Worm (Caenorhabditis elegans) whole organism, L1 larva: ENCODE results near the gene nhr-88.
A peak's percentile ranks its signal among the peaks of the same experiment; 100 is the strongest.

Source experiments
- C16A3.4 ChIP-seq: fragments of 150-350 bp; optimal IDR thresholded peaks from 2 replicates; lab custom pipeline; 2014; ENCODE audit warnings: missing biosample characterization, missing genetic modification characterization
- F16B12.6 ChIP-seq: fragments of 150-350 bp; optimal IDR thresholded peaks from 2 replicates; lab custom pipeline; 2014; ENCODE audit warnings: missing biosample characterization, missing genetic modification characterization
- aha-1 ChIP-seq: fragments of 150-350 bp; optimal IDR thresholded peaks from 2 replicates; lab custom pipeline; 2014; ENCODE audit warnings: missing biosample characterization, missing genetic modification characterization
- alr-1 ChIP-seq: fragments of 200-800 bp; sonication (Bioruptor generic); optimal IDR thresholded peaks from 2 replicates; lab custom pipeline; 2018; ENCODE audit warnings: borderline replicate concordance, mild to moderate bottlenecking, missing genetic modification characterization, missing compliant biosample characterization
- ama-1 ChIP-seq: fragments of 150-350 bp; optimal IDR thresholded peaks from 2 replicates; lab custom pipeline; 2014
- blmp-1 ChIP-seq: fragments of 150-350 bp; optimal IDR thresholded peaks from 2 replicates; lab custom pipeline; 2014; ENCODE audit warnings: missing biosample characterization, missing genetic modification characterization
- ceh-8 ChIP-seq: fragments of 200-800 bp; sonication (Bioruptor generic); optimal IDR thresholded peaks from 2 replicates; lab custom pipeline; 2018; ENCODE audit warnings: mild to moderate bottlenecking, missing genetic modification characterization, moderate library complexity, missing compliant biosample characterization
- ceh-82 ChIP-seq, 3 experiments: fragments of 150-350 bp in 1 of 3; sonication (generic microtip) in 2 of 3; optimal IDR thresholded peaks; 2 replicates each; lab custom pipeline; 2014 to 2017; ENCODE audit warnings: missing biosample characterization in 3 of 3, missing genetic modification characterization in 3 of 3
- ceh-88 ChIP-seq: fragments of 200-800 bp; sonication (Bioruptor generic); IDR thresholded peaks from 2 replicates; pipeline ENCODE4 v1.3.6; 2022; ENCODE audit warnings: missing genetic modification characterization, missing compliant biosample characterization
- ces-1 ChIP-seq: fragments of 150-350 bp; optimal IDR thresholded peaks from 2 replicates; lab custom pipeline; 2014; ENCODE audit warnings: missing biosample characterization, missing genetic modification reagents, missing genetic modification characterization
- dpl-1 ChIP-seq, 3 experiments: fragments of 150-350 bp in 2 of 3; sonication (generic microtip) in 1 of 3; optimal IDR thresholded peaks; 2 replicates each; lab custom pipeline; 2014 to 2017; ENCODE audit warnings: missing biosample characterization in 3 of 3, missing genetic modification characterization in 3 of 3, missing genetic modification reagents in 3 of 3
- efl-1 ChIP-seq, 4 experiments: fragments of 150-350 bp; optimal IDR thresholded peaks in 3 of 4; peaks in 1 of 4; 1 replicate in 1 of 4; 2 replicates in 3 of 4; lab custom pipeline; 2014; ENCODE audit warnings: missing biosample characterization in 2 of 4, missing genetic modification characterization in 2 of 4, missing genetic modification reagents in 2 of 4
- efl-3 ChIP-seq: fragments of 200-800 bp; sonication (Bioruptor generic); optimal IDR thresholded peaks from 2 replicates; lab custom pipeline; 2018; ENCODE audit warnings: mild to moderate bottlenecking, missing genetic modification characterization, missing compliant biosample characterization
- egl-13 ChIP-seq: sonication (generic microtip); optimal IDR thresholded peaks from 2 replicates; lab custom pipeline; 2016; ENCODE audit warnings: missing genotype, missing genetic modification reagents, missing genetic modification characterization, missing compliant biosample characterization
- fkh-10 ChIP-seq: sonication (generic microtip); optimal IDR thresholded peaks from 2 replicates; lab custom pipeline; 2017; ENCODE audit warnings: missing biosample characterization, missing genetic modification reagents, missing genetic modification characterization
- fkh-4 ChIP-seq: sonication (generic microtip); optimal IDR thresholded peaks from 2 replicates; lab custom pipeline; 2016; ENCODE audit warnings: missing compliant biosample characterization, missing genetic modification characterization, borderline replicate concordance
- fkh-8 ChIP-seq: sonication (generic microtip); optimal IDR thresholded peaks from 2 replicates; lab custom pipeline; 2016; ENCODE audit warnings: mild to moderate bottlenecking, missing genetic modification characterization, missing compliant biosample characterization
- fos-1 ChIP-seq: fragments of 150-350 bp; optimal IDR thresholded peaks from 2 replicates; lab custom pipeline; 2014; ENCODE audit warnings: missing biosample characterization, missing genetic modification characterization
- hlh-17 ChIP-seq: fragments of 200-800 bp; sonication (Bioruptor generic); optimal IDR thresholded peaks from 2 replicates; lab custom pipeline; 2018; ENCODE audit warnings: missing genetic modification characterization, mild to moderate bottlenecking, missing compliant biosample characterization, moderate library complexity, borderline replicate concordance
- hpl-2 ChIP-seq: fragments of 150-350 bp; optimal IDR thresholded peaks from 2 replicates; lab custom pipeline; 2014; ENCODE audit warnings: missing biosample characterization, missing genetic modification reagents, missing genetic modification characterization
- irx-1 ChIP-seq: sonication (generic microtip); optimal IDR thresholded peaks from 2 replicates; lab custom pipeline; 2016; ENCODE audit warnings: missing genetic modification characterization, missing compliant biosample characterization
- isw-1 ChIP-seq: fragments of 200-800 bp; sonication (Bioruptor generic); IDR thresholded peaks from 2 replicates; pipeline ENCODE4 v1.3.6; 2022; ENCODE audit warnings: missing genetic modification characterization, missing compliant biosample characterization
- lin-14 ChIP-seq: fragments of 200-800 bp; sonication (Bioruptor generic); optimal IDR thresholded peaks from 2 replicates; lab custom pipeline; 2018; ENCODE audit warnings: mild to moderate bottlenecking, missing genetic modification characterization, moderate library complexity, missing compliant biosample characterization
- lin-35 ChIP-seq, 2 experiments: fragments of 150-350 bp; optimal IDR thresholded peaks; 2 replicates each; lab custom pipeline; 2014; ENCODE audit warnings: missing biosample characterization in 2 of 2, missing genetic modification characterization in 2 of 2, missing genetic modification reagents in 2 of 2
- lin-39 ChIP-seq: fragments of 150-350 bp; optimal IDR thresholded peaks from 2 replicates; lab custom pipeline; 2014; ENCODE audit warnings: missing biosample characterization, missing genetic modification reagents, missing genetic modification characterization
- mab-9 ChIP-seq: fragments of 200-800 bp; sonication (Bioruptor generic); IDR thresholded peaks from 2 replicates; pipeline ENCODE4 v1.3.6; 2022; ENCODE audit warnings: missing genetic modification reagents, missing genetic modification characterization, missing compliant biosample characterization
- mef-2 ChIP-seq: fragments of 150-350 bp; optimal IDR thresholded peaks from 2 replicates; lab custom pipeline; 2014; ENCODE audit warnings: missing biosample characterization, missing genetic modification characterization
- mep-1 ChIP-seq: fragments of 150-350 bp; optimal IDR thresholded peaks from 2 replicates; lab custom pipeline; 2014; ENCODE audit warnings: missing biosample characterization, missing genetic modification characterization
- nhr-11 ChIP-seq: fragments of 150-350 bp; optimal IDR thresholded peaks from 2 replicates; lab custom pipeline; 2014; ENCODE audit warnings: missing biosample characterization, missing genetic modification characterization
- nhr-12 ChIP-seq: sonication (generic microtip); optimal IDR thresholded peaks from 2 replicates; lab custom pipeline; 2017; ENCODE audit warnings: missing biosample characterization, missing genetic modification characterization
- nhr-19 ChIP-seq: fragments of 200-800 bp; sonication (Bioruptor generic); conservative IDR thresholded peaks from 2 replicates; pipeline ENCODE4 v1.3.6; 2022; ENCODE audit warnings: missing genetic modification characterization, missing compliant biosample characterization
- nhr-20 ChIP-seq: sonication (generic microtip); optimal IDR thresholded peaks from 2 replicates; lab custom pipeline; 2016; ENCODE audit warnings: mild to moderate bottlenecking, missing genetic modification characterization, missing compliant biosample characterization
- nhr-237 ChIP-seq: fragments of 150-350 bp; optimal IDR thresholded peaks from 2 replicates; lab custom pipeline; 2014; ENCODE audit warnings: missing biosample characterization, missing genetic modification characterization
- nhr-28 ChIP-seq: fragments of 150-350 bp; optimal IDR thresholded peaks from 2 replicates; lab custom pipeline; 2014; ENCODE audit warnings: missing biosample characterization, missing genetic modification characterization
- nhr-71 ChIP-seq: sonication (generic microtip); optimal IDR thresholded peaks from 2 replicates; lab custom pipeline; 2016; ENCODE audit warnings: mild to moderate bottlenecking, missing genetic modification characterization, moderate library complexity, missing compliant biosample characterization
- nhr-77 ChIP-seq: fragments of 150-350 bp; optimal IDR thresholded peaks from 2 replicates; lab custom pipeline; 2014; ENCODE audit warnings: missing biosample characterization, missing genetic modification characterization
- nhr-85 ChIP-seq: sonication (generic microtip); peaks from one replicate; lab custom pipeline; 2016; ENCODE audit warnings: missing genetic modification characterization, inconsistent platforms, missing compliant biosample characterization
- nhr-90 ChIP-seq: sonication (generic microtip); optimal IDR thresholded peaks from 2 replicates; lab custom pipeline; 2016; ENCODE audit warnings: mild to moderate bottlenecking, missing genetic modification characterization, missing compliant biosample characterization; ENCODE audit not compliant: poor library complexity
- skn-1 ChIP-seq: fragments of 150-350 bp; optimal IDR thresholded peaks from 2 replicates; lab custom pipeline; 2014; ENCODE audit warnings: missing biosample characterization, missing genetic modification characterization
- snpc-4 ChIP-seq: fragments of 150-350 bp; optimal IDR thresholded peaks from 2 replicates; lab custom pipeline; 2014; ENCODE audit warnings: missing biosample characterization, missing genetic modification characterization
- sptf-1 ChIP-seq: fragments of 150-350 bp; optimal IDR thresholded peaks from 2 replicates; lab custom pipeline; 2014; ENCODE audit warnings: missing biosample characterization, missing genetic modification characterization
- sup-37 ChIP-seq: fragments of 200-800 bp; sonication (Bioruptor generic); optimal IDR thresholded peaks from 2 replicates; lab custom pipeline; 2018; ENCODE audit warnings: mild to moderate bottlenecking, missing genetic modification characterization, missing compliant biosample characterization
- swsn-7 ChIP-seq: sonication (generic microtip); optimal IDR thresholded peaks from 2 replicates; lab custom pipeline; 2016; ENCODE audit warnings: missing genetic modification characterization, missing compliant biosample characterization
- tbx-2 ChIP-seq: sonication (generic microtip); optimal IDR thresholded peaks from 2 replicates; lab custom pipeline; 2016; ENCODE audit warnings: missing genetic modification characterization, missing compliant biosample characterization
- unc-62 ChIP-seq: fragments of 150-350 bp; optimal IDR thresholded peaks from 2 replicates; lab custom pipeline; 2014; ENCODE audit warnings: missing biosample characterization, missing genetic modification reagents, missing genetic modification characterization
- unc-86 ChIP-seq: sonication (generic microtip); optimal IDR thresholded peaks from 2 replicates; lab custom pipeline; 2016; ENCODE audit warnings: missing genetic modification characterization, missing compliant biosample characterization
- unc-98 ChIP-seq: fragments of 200-800 bp; sonication (Bioruptor generic); IDR thresholded peaks from 2 replicates; pipeline ENCODE4 v1.3.6; 2022; ENCODE audit warnings: missing genetic modification characterization, missing compliant biosample characterization
- vab-15 ChIP-seq: sonication (generic microtip); optimal IDR thresholded peaks from 2 replicates; lab custom pipeline; 2017; ENCODE audit warnings: missing genotype, mild to moderate bottlenecking, missing genetic modification characterization, missing compliant biosample characterization
- xbp-1 ChIP-seq: sonication (generic microtip); optimal IDR thresholded peaks from 2 replicates; lab custom pipeline; 2016; ENCODE audit warnings: missing genetic modification characterization, missing compliant biosample characterization
- zag-1 ChIP-seq: fragments of 150-350 bp; optimal IDR thresholded peaks from 2 replicates; lab custom pipeline; 2014; ENCODE audit warnings: missing biosample characterization, missing genetic modification characterization
- zip-4 ChIP-seq: fragments of 200-800 bp; sonication (Bioruptor generic); optimal IDR thresholded peaks from 2 replicates; lab custom pipeline; 2018; ENCODE audit warnings: mild to moderate bottlenecking, missing genetic modification characterization, moderate library complexity, missing compliant biosample characterization
- ztf-11 ChIP-seq, 2 experiments: sonication (generic microtip); optimal IDR thresholded peaks; 2 replicates each; lab custom pipeline; 2016 to 2017; ENCODE audit warnings: missing genetic modification characterization in 2 of 2, missing biosample characterization in 1 of 2, missing compliant biosample characterization in 1 of 2
- ztf-4 ChIP-seq: fragments of 150-350 bp; optimal IDR thresholded peaks from 2 replicates; lab custom pipeline; 2014; ENCODE audit warnings: missing biosample characterization, missing genetic modification characterization

nhr-88 gene

DNA sequence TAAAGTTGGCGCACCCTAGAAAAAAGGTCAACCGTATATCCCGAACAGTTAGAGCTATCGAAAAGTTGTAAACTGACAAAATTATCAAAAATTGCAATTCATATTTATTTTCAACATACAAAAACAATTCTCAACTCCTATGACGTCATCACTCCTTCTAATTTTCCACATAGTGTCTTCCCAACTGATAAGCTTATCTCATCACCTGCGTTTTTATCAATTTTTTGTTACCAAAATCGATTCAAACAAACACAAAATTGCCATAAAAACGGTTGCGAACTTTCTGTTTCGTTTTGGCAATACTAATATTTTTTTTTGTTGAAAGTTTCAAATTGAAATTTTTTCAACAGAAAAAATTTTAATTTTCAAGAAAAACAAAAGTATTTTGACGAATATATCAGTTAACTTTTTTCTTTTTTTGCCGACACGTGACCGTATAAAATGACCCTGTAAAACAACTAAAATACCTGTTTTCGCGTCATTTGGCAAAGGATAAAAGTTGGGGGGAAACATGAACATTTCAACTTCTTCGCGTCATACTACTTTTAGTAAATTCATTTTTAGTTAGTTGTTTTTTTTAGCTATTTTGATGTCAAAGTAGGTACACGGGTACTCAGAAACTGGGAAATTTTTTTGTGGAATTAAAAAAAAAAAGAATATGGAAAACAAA, 743 bp upstream of the nhr-88 start:
- TF ChIP-seq unc-98 (GFP tag; lab: Robert Waterston, UW): no peak
- TF ChIP-seq sptf-1: no peak
- no peak for TF ChIP-seq ztf-11 (tag; optimal IDR thresholded peaks at IDR 0.05; lab: Kevin White, UChicago)
- TF ChIP-seq ceh-88: no peak
- no peak for TF ChIP-seq aha-1 (tag; lab: Kevin White, UChicago)
- TF ChIP-seq unc-86 (tag; lab: Kevin White, UChicago): no peak
- TF ChIP-seq zag-1 (tag; lab: Kevin White, UChicago): no peak
- no peak for TF ChIP-seq F16B12.6 (tag; lab: Kevin White, UChicago)
- no peak for TF ChIP-seq tbx-2
- no peak for TF ChIP-seq fos-1 (tag; lab: Kevin White, UChicago)
- TF ChIP-seq nhr-237 (tag; lab: Kevin White, UChicago): no peak
- no peak for TF ChIP-seq efl-3 (GFP tag; lab: Kevin White, UChicago)
- TF ChIP-seq nhr-71 (tag; lab: Kevin White, UChicago): no peak
- no peak for TF ChIP-seq ceh-82 (tag; optimal IDR thresholded peaks at IDR 0.05; lab: Kevin White, UChicago)
- TF ChIP-seq skn-1 (tag; lab: Kevin White, UChicago): peak; percentile 30
- no peak for TF ChIP-seq nhr-12 (tag; lab: Kevin White, UChicago)
- TF ChIP-seq ztf-4 (tag; lab: Kevin White, UChicago): no peak
- no peak for TF ChIP-seq fkh-4
- TF ChIP-seq lin-35 (GFP tag; optimal IDR thresholded peaks at IDR 0.05; lab: Kevin White, UChicago): peak in 1 of 2 experiments; percentile 38
- no peak for TF ChIP-seq fkh-10 (GFP tag; lab: Kevin White, UChicago)
- no peak for TF ChIP-seq nhr-90 (tag; lab: Kevin White, UChicago)
- TF ChIP-seq snpc-4 (tag; lab: Kevin White, UChicago): no peak
- TF ChIP-seq mab-9: no peak
- no peak for TF ChIP-seq xbp-1 (tag; lab: Kevin White, UChicago)
- TF ChIP-seq nhr-77 (tag; lab: Kevin White, UChicago): no peak
- peak; percentile 14 for TF ChIP-seq nhr-20 (tag; lab: Kevin White, UChicago)
- TF ChIP-seq hlh-17: no peak
- TF ChIP-seq alr-1 (tag; lab: Kevin White, UChicago): no peak
- TF ChIP-seq isw-1 (GFP tag; lab: Robert Waterston, UW): no peak
- TF ChIP-seq nhr-19: no peak; the same call in 1 of the 2 replicates
- no peak for TF ChIP-seq zip-4 (GFP tag; lab: Kevin White, UChicago)
- no peak for TF ChIP-seq ceh-8 (GFP tag; lab: Kevin White, UChicago)
- TF ChIP-seq fkh-8 (tag; lab: Kevin White, UChicago): no peak
- TF ChIP-seq lin-39 (tag; lab: Kevin White, UChicago): no peak
- TF ChIP-seq nhr-11 (tag; lab: Kevin White, UChicago): no peak
- TF ChIP-seq dpl-1 (GFP tag; optimal IDR thresholded peaks at IDR 0.05; lab: Kevin White, UChicago): no peak
- no peak for TF ChIP-seq irx-1 (tag; lab: Kevin White, UChicago)
- TF ChIP-seq hpl-2 (GFP tag; lab: Kevin White, UChicago): no peak
- no peak for TF ChIP-seq ces-1 (GFP tag; lab: Kevin White, UChicago)
- TF ChIP-seq nhr-28 (tag; lab: Kevin White, UChicago): no peak
- TF ChIP-seq mep-1 (tag; lab: Kevin White, UChicago): peak; percentile 14
- no peak for TF ChIP-seq mef-2 (tag; lab: Kevin White, UChicago)
- no peak for TF ChIP-seq unc-62 (GFP tag; lab: Kevin White, UChicago)
- no peak for TF ChIP-seq sup-37 (GFP tag; lab: Kevin White, UChicago)
- no peak for TF ChIP-seq vab-15 (tag; lab: Kevin White, UChicago)
- TF ChIP-seq lin-14 (GFP tag; lab: Kevin White, UChicago): peak; percentile 48
- TF ChIP-seq C16A3.4 (tag; lab: Kevin White, UChicago): no peak
- TF ChIP-seq ama-1 (lab: Kevin White, UChicago): no peak
- peak in 1 of 2 experiments; percentile 8 for TF ChIP-seq efl-1 (optimal IDR thresholded peaks at IDR 0.05; lab: Kevin White, UChicago)
- peak in 1 of 2 experiments; percentile 1 for TF ChIP-seq efl-1 (GFP tag; optimal IDR thresholded peaks at IDR 0.05 in 1 of 2; lab: Kevin White, UChicago)
- no peak for TF ChIP-seq swsn-7 (tag; lab: Kevin White, UChicago)
- TF ChIP-seq egl-13: no peak
- peak; percentile 49 for TF ChIP-seq blmp-1 (tag; lab: Kevin White, UChicago)
- peak; percentile 87 for TF ChIP-seq nhr-85 (tag; lab: Kevin White, UChicago)
